Worm (Caenorhabditis elegans): ENCODE data around the gene ZC196.5.

Gene ZC196.5

DNA sequence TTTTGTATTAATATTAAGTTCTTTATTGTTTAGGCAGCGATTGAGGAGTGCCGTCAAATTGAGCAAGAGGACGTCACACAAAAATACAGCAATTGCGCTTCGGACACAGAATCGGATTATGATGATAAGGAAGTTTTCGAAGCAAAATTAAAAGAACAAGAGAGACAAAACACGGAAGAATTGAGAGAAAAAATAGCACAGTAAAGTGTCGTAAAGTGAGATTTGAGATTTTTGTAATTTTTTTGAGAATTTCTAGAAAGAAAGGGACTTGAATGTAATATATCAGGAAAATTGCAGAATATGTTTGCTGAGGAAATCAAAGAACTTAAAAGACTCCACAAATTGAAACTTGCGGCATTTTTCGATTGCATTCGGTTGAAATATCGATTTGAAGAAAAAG is 25.5 kb downstream of the ZC196.5 start, which contains the start of gene B0507.4:
B0507.4 (plus strand) TSS at position 301 of the 400 bp plus-strand sequence.
- TF ChIP-seq ceh-31 (tag; optimal IDR thresholded peaks at IDR 0.05) (no peak), nfya-1 (tag; optimal IDR thresholded peaks at IDR 0.05) (no peak), hlh-15 (tag; optimal IDR thresholded peaks at IDR 0.05) (no peak), fkh-6 (tag; optimal IDR thresholded peaks at IDR 0.05) (no peak), hlh-30 (tag; optimal IDR thresholded peaks at IDR 0.05; ENCODE audit: insufficient read depth) (no peak), unc-86 (tag; optimal IDR thresholded peaks at IDR 0.05) (no peak), gmeb-2 (tag; optimal IDR thresholded peaks at IDR 0.05) (no peak), ceh-9 (tag; optimal IDR thresholded peaks at IDR 0.05) (no peak), tbx-7 (tag; optimal IDR thresholded peaks at IDR 0.05) (no peak), F13H6.1 (tag; optimal IDR thresholded peaks at IDR 0.05) (no peak), ceh-18 (tag; optimal IDR thresholded peaks at IDR 0.05) (no peak), pax-1 (tag; optimal IDR thresholded peaks at IDR 0.05) (no peak), syd-9 (tag; optimal IDR thresholded peaks at IDR 0.05) (no peak), pat-9 (tag; optimal IDR thresholded peaks at IDR 0.05) (no peak)

DNA sequence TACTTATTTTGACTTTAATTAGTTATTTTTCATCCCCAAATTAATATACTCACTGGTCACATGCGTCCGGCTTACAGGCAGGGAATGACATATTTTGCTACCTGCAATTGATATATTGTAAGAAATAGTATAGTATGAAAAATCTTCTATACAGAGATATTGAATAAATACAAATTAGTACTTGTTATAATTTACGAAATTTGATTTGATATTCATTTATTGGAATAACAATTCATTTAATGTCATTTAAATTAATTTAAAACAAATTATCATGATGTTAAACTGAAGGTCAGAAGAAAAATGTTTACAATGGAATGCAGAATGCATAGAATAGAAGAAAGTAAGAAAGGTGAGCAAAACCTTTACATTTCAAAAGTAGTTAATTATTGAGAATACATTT is 29.4 kb downstream of the ZC196.5 start, which contains the start of gene B0507.7:
B0507.7 (minus strand) TSS at position 101 of the 400 bp plus-strand sequence.
- TF ChIP-seq unc-3 (GFP tag; conservative IDR thresholded peaks at IDR 0.05): no peak
- no peak for TF ChIP-seq unc-3 (tag; optimal IDR thresholded peaks at IDR 0.05)
- no peak for TF ChIP-seq ceh-34 (tag; optimal IDR thresholded peaks at IDR 0.05)
- no peak for TF ChIP-seq elt-4 (tag; optimal IDR thresholded peaks at IDR 0.05)
- no peak for TF ChIP-seq ceh-18 (tag; optimal IDR thresholded peaks at IDR 0.05)
- no peak for TF ChIP-seq unc-55 (GFP tag; optimal IDR thresholded peaks at IDR 0.05)
- TF ChIP-seq eyg-1 (tag; optimal IDR thresholded peaks at IDR 0.05): no peak
- no peak for TF ChIP-seq ets-4 (tag; optimal IDR thresholded peaks at IDR 0.05)
- TF ChIP-seq pqm-1 (tag; optimal IDR thresholded peaks at IDR 0.05): no peak
- no peak for TF ChIP-seq unc-42 (tag; optimal IDR thresholded peaks at IDR 0.05)

DNA sequence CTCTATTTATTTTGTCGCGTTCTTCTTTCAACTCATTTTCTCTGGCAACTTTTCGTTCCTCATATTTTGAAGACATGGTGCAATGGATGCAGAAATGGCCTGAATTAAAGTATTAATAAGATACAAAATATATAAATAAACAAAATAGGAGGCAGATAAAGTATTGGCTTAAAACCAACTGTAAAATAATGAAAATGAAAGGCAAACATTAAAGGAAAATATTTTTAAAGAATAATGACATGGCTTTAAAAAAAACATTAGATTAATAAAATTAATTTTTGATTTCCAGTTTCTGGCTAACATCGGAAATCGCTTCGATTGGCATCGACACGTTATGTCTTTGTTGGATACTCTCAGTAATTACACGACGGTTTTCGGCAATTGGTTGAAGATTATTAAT is 31.2 kb downstream of the ZC196.5 start, which contains the start of gene ddn-1:
ddn-1 (minus strand) TSS at position 101 of the 400 bp plus-strand sequence.
- TF ChIP-seq pha-4 (tag; optimal IDR thresholded peaks at IDR 0.05) (no peak), madf-2 (tag; optimal IDR thresholded peaks at IDR 0.05) (no peak), Y22D7AL.16 (tag; optimal IDR thresholded peaks at IDR 0.05) (no peak), sdc-2 (tag; optimal IDR thresholded peaks at IDR 0.05) (no peak), ceh-18 (tag; optimal IDR thresholded peaks at IDR 0.05) (no peak), nhr-232 (tag; optimal IDR thresholded peaks at IDR 0.05) (no peak), odd-2 (tag; optimal IDR thresholded peaks at IDR 0.05) (no peak), unc-42 (tag; optimal IDR thresholded peaks at IDR 0.05) (no peak), unc-3 (GFP tag; conservative IDR thresholded peaks at IDR 0.05) (no peak), unc-3 (tag; optimal IDR thresholded peaks at IDR 0.05) (no peak), pat-9 (tag; optimal IDR thresholded peaks at IDR 0.05) (no peak), ama-1 (optimal IDR thresholded peaks at IDR 0.05) (no peak), T23F11.4 (GFP tag; optimal IDR thresholded peaks at IDR 0.05) (no peak), pax-1 (tag; optimal IDR thresholded peaks at IDR 0.05) (no peak), ceh-22 (tag; optimal IDR thresholded peaks at IDR 0.05) (no peak), nfya-1 (tag; optimal IDR thresholded peaks at IDR 0.05) (no peak), hlh-15 (tag; optimal IDR thresholded peaks at IDR 0.05) (no peak)

DNA sequence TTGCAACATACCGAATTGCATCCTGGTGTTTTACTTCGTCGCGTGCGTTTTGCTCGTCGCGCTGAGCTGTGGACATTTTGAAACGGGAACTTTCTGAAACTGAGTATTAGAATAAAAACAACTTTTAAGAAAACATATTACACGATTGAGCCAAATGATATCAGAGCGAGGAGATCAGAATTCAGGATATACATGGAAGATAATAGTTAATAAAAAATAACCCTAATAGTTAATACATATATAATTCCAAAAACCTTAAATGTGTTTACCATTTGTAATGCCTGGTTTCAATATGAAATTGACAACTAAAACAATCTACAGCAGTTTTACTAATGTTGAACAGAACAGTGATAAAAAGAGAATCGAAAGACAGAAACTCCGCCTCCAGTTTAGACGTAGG is 33.7 kb downstream of the ZC196.5 start, which contains the start of gene B0507.8:
B0507.8 (minus strand) TSS at position 101 of the 400 bp plus-strand sequence.
- TF ChIP-seq nhr-232 (tag; optimal IDR thresholded peaks at IDR 0.05): no peak
- TF ChIP-seq ceh-34 (tag; optimal IDR thresholded peaks at IDR 0.05): no peak
- TF ChIP-seq K09A11.1 (tag; optimal IDR thresholded peaks at IDR 0.05; ENCODE audit: insufficient read depth): no peak

DNA sequence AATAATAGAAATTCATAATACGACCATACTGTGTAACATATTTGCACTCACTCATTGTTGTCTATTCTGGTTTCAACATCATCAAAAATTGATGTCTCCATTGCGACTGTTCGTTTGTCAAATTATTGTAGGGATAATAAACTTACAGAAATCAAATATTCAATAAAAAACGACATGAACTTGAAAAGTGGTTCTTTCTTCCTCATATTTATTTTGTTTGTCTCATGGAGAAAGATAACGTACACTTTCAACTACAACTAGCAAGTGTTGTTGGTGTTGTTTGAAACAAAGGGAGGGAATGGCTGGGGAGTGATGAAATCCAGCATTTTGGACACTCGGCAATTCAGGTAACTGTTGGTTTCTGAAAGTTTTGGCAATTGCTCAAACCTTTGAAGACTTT is 36.7 kb downstream of the ZC196.5 start, which contains the start of gene B0507.9:
B0507.9 (minus strand) TSS at position 101 of the 400 bp plus-strand sequence.
- TF ChIP-seq ceh-2 (tag; optimal IDR thresholded peaks at IDR 0.05) (no peak), unc-3 (GFP tag; conservative IDR thresholded peaks at IDR 0.05) (no peak), unc-3 (tag; optimal IDR thresholded peaks at IDR 0.05) (no peak), ets-4 (tag; optimal IDR thresholded peaks at IDR 0.05) (no peak), C38D4.7 (GFP tag; optimal IDR thresholded peaks at IDR 0.05) (no peak), tbx-2 (tag; optimal IDR thresholded peaks at IDR 0.05) (no peak), lin-11 (tag; optimal IDR thresholded peaks at IDR 0.05) (no peak), hlh-13 (GFP tag; optimal IDR thresholded peaks at IDR 0.05) (no peak), K02D7.2 (tag; optimal IDR thresholded peaks at IDR 0.05) (no peak), ceh-24 (tag; optimal IDR thresholded peaks at IDR 0.05) (no peak), ceh-14 (tag; optimal IDR thresholded peaks at IDR 0.05) (no peak), dve-1 (tag; optimal IDR thresholded peaks at IDR 0.05) (no peak)
